Worm (Caenorhabditis elegans) whole organism, L3 larva: ENCODE data around the gene yap-1.

Experiments
- ZK546.5 ChIP-seq: sonication (generic microtip); optimal IDR thresholded peaks from 2 replicates; lab custom pipeline; 2017; ENCODE audit warnings: missing biosample characterization, missing genetic modification characterization
- aly-2 ChIP-seq: fragments of 150-350 bp; optimal IDR thresholded peaks from 2 replicates; lab custom pipeline; 2014; ENCODE audit warnings: missing biosample characterization, missing genetic modification characterization
- ama-1 ChIP-seq: fragments of 150-350 bp; optimal IDR thresholded peaks from 2 replicates; lab custom pipeline; 2018
- ceh-16 ChIP-seq: sonication (generic microtip); optimal IDR thresholded peaks from 2 replicates; lab custom pipeline; 2017; ENCODE audit warnings: missing biosample characterization, missing genetic modification characterization
- ceh-28 ChIP-seq: fragments of 150-350 bp; optimal IDR thresholded peaks from 2 replicates; lab custom pipeline; 2014; ENCODE audit warnings: missing biosample characterization, missing genetic modification reagents, missing genetic modification characterization
- ceh-82 ChIP-seq: fragments of 150-350 bp; optimal IDR thresholded peaks from 2 replicates; lab custom pipeline; 2014; ENCODE audit warnings: missing biosample characterization, missing genetic modification characterization
- ceh-9 ChIP-seq: sonication (generic microtip); optimal IDR thresholded peaks from 2 replicates; lab custom pipeline; 2018; ENCODE audit warnings: missing biosample characterization, missing genetic modification characterization
- egl-27 ChIP-seq: sonication (generic microtip); optimal IDR thresholded peaks from 4 replicates; lab custom pipeline; 2017; ENCODE audit warnings: missing biosample characterization, missing genetic modification reagents, missing genetic modification characterization
- elt-2 ChIP-seq: sonication (generic microtip); optimal IDR thresholded peaks from 2 replicates; lab custom pipeline; 2016; ENCODE audit warnings: missing genetic modification reagents, mild to moderate bottlenecking, missing genetic modification characterization, missing compliant biosample characterization
- fkh-2 ChIP-seq: fragments of 150-350 bp; optimal IDR thresholded peaks from 2 replicates; lab custom pipeline; 2014; ENCODE audit warnings: missing biosample characterization, missing genetic modification reagents, missing genetic modification characterization
- fos-1 ChIP-seq: fragments of 150-350 bp; optimal IDR thresholded peaks from 2 replicates; lab custom pipeline; 2014; ENCODE audit warnings: missing biosample characterization, missing genetic modification characterization
- hmg-11 ChIP-seq: sonication (generic microtip); optimal IDR thresholded peaks from 2 replicates; lab custom pipeline; 2016; ENCODE audit warnings: missing genetic modification characterization, missing compliant biosample characterization
- lin-15B ChIP-seq: fragments of 150-350 bp; optimal IDR thresholded peaks from 2 replicates; lab custom pipeline; 2014; ENCODE audit warnings: missing biosample characterization, missing genetic modification characterization
- lsy-12 ChIP-seq: sonication (generic microtip); optimal IDR thresholded peaks from 2 replicates; lab custom pipeline; 2016; ENCODE audit warnings: mild to moderate bottlenecking, missing genetic modification characterization, missing compliant biosample characterization
- mdl-1 ChIP-seq: fragments of 150-350 bp; optimal IDR thresholded peaks from 2 replicates; lab custom pipeline; 2014; ENCODE audit warnings: missing biosample characterization, missing genetic modification characterization
- nfya-1 ChIP-seq: sonication (generic microtip); optimal IDR thresholded peaks from 2 replicates; lab custom pipeline; 2017; ENCODE audit warnings: missing genetic modification characterization, mild to moderate bottlenecking, missing compliant biosample characterization, antibody characterized with exemption, moderate library complexity; ENCODE audit not compliant: insufficient read depth
- nhr-11 ChIP-seq: fragments of 150-350 bp; optimal IDR thresholded peaks from 2 replicates; lab custom pipeline; 2014; ENCODE audit warnings: missing biosample characterization, missing genetic modification characterization
- nhr-23 ChIP-seq: fragments of 150-350 bp; optimal IDR thresholded peaks from 2 replicates; lab custom pipeline; 2014; ENCODE audit warnings: missing biosample characterization, missing genetic modification reagents, missing genetic modification characterization
- nhr-237 ChIP-seq: fragments of 150-350 bp; optimal IDR thresholded peaks from 2 replicates; lab custom pipeline; 2014; ENCODE audit warnings: missing biosample characterization, missing genetic modification characterization
- nhr-28 ChIP-seq: fragments of 150-350 bp; optimal IDR thresholded peaks from 2 replicates; lab custom pipeline; 2014; ENCODE audit warnings: missing biosample characterization, missing genetic modification characterization
- nhr-43 ChIP-seq: sonication (generic microtip); optimal IDR thresholded peaks from 2 replicates; lab custom pipeline; 2016; ENCODE audit warnings: mild to moderate bottlenecking, missing genetic modification characterization, missing compliant biosample characterization; ENCODE audit not compliant: poor library complexity, severe bottlenecking
- nhr-67 ChIP-seq: fragments of 150-350 bp; optimal IDR thresholded peaks from 2 replicates; lab custom pipeline; 2014; ENCODE audit warnings: missing biosample characterization, missing genetic modification characterization
- nhr-76 ChIP-seq: fragments of 150-350 bp; sonication (generic microtip); optimal IDR thresholded peaks from 5 replicates; lab custom pipeline; 2014; ENCODE audit warnings: missing biosample characterization, missing genetic modification characterization
- nhr-77 ChIP-seq: fragments of 150-350 bp; optimal IDR thresholded peaks from 2 replicates; lab custom pipeline; 2014; ENCODE audit warnings: missing biosample characterization, missing genetic modification characterization
- pha-4 ChIP-seq: fragments of 150-350 bp; optimal IDR thresholded peaks from 2 replicates; lab custom pipeline; 2014; ENCODE audit warnings: missing biosample characterization, missing genetic modification reagents, missing genetic modification characterization
- pqm-1 ChIP-seq: fragments of 150-350 bp; optimal IDR thresholded peaks from 2 replicates; lab custom pipeline; 2017; ENCODE audit warnings: missing biosample characterization, missing genetic modification characterization, inconsistent platforms
- sea-2 ChIP-seq: fragments of 150-350 bp; sonication (generic microtip); optimal IDR thresholded peaks from 4 replicates; lab custom pipeline; 2014; ENCODE audit warnings: missing biosample characterization, missing genetic modification reagents, missing genetic modification characterization
- skn-1 ChIP-seq: fragments of 150-350 bp; optimal IDR thresholded peaks from 2 replicates; lab custom pipeline; 2014; ENCODE audit warnings: missing biosample characterization, missing genetic modification characterization
- snpc-4 ChIP-seq: fragments of 150-350 bp; optimal IDR thresholded peaks from 2 replicates; lab custom pipeline; 2014; ENCODE audit warnings: missing biosample characterization, missing genetic modification characterization
- tbx-2 ChIP-seq: sonication (generic microtip); optimal IDR thresholded peaks from 2 replicates; lab custom pipeline; 2016; ENCODE audit warnings: mild to moderate bottlenecking, missing genetic modification characterization, missing compliant biosample characterization
- unc-39 ChIP-seq: sonication (generic microtip); optimal IDR thresholded peaks from 4 replicates; lab custom pipeline; 2017; ENCODE audit warnings: missing biosample characterization, missing genetic modification characterization
- zag-1 ChIP-seq: fragments of 150-350 bp; optimal IDR thresholded peaks from 2 replicates; lab custom pipeline; 2014; ENCODE audit warnings: missing biosample characterization, missing genetic modification characterization
- ztf-4 ChIP-seq: fragments of 150-350 bp; optimal IDR thresholded peaks from 2 replicates; lab custom pipeline; 2014; ENCODE audit warnings: missing biosample characterization, missing genetic modification characterization

Gene yap-1

ce11 chrX:10711769-10712168, 20.0 kb downstream of the yap-1 start, which contains the start of gene rhgf-1:
TSS of gene rhgf-1 (minus strand) at chrX:10711869.
- TF ChIP-seq zag-1 (tag; lab: Kevin White, UChicago) (no peak), fos-1 (tag; lab: Kevin White, UChicago) (no peak), ceh-82 (tag; lab: Kevin White, UChicago) (no peak), elt-2 (tag; lab: Kevin White, UChicago) (no peak), ceh-16 (no peak), nfya-1 (tag; lab: Kevin White, UChicago) (no peak), nhr-28 (tag; lab: Kevin White, UChicago) (no peak), ama-1 (lab: Kevin White, UChicago) (no peak)

- no peak for TF ChIP-seq nhr-76 (tag; lab: Kevin White, UChicago)
- no peak for TF ChIP-seq nhr-67 (tag; lab: Kevin White, UChicago)
- TF ChIP-seq unc-39 (tag; lab: Kevin White, UChicago): no peak
- TF ChIP-seq egl-27 (tag; lab: Kevin White, UChicago): no peak
- TF ChIP-seq pha-4 (tag; lab: Kevin White, UChicago): no peak
- no peak for TF ChIP-seq snpc-4 (tag; lab: Kevin White, UChicago)
- no peak for TF ChIP-seq ZK546.5 (tag; lab: Kevin White, UChicago)
- TF ChIP-seq fos-1 (tag; lab: Kevin White, UChicago): no peak
- TF ChIP-seq fkh-2 (tag; lab: Kevin White, UChicago): no peak
- TF ChIP-seq tbx-2 (tag; lab: Kevin White, UChicago): no peak
- TF ChIP-seq ceh-82 (tag; lab: Kevin White, UChicago): no peak
- TF ChIP-seq lin-15B: no peak
- no peak for TF ChIP-seq nhr-28 (tag; lab: Kevin White, UChicago)
- no peak for TF ChIP-seq nhr-23
Measured at ce11 chrX:10717019-10717418, 25.3 kb downstream of the yap-1 start, which contains the start of gene T01C1.4. TSS of gene T01C1.4 (minus strand) at chrX:10717119.

DNA sequence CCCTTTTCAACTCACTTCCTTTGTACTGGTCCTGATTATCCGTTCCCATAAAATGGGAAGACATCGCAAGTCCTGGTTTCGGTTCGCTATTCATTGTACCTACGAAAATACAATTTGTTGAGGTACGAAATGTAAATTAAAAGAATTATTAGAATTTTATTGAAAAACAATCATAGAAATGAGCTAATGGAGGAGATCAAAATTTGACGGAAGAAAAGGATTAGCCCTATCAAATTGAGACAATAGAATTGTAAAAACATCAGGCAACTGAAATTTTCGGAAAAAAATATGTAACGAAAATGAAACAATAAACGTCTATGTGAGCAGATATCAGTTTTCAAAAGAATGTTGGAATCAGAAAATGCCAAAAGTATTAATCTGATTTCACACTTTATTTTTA, 30.2 kb downstream of the yap-1 start, which contains the start of gene mbr-1:
Gene mbr-1, minus strand, starts transcription at position 101 of the 400 bp plus-strand sequence.
- TF ChIP-seq zag-1 (tag; lab: Kevin White, UChicago): no peak
- TF ChIP-seq nhr-28 (tag; lab: Kevin White, UChicago): no peak
- TF ChIP-seq nhr-23: no peak
- no peak for TF ChIP-seq snpc-4 (tag; lab: Kevin White, UChicago)
- no peak for TF ChIP-seq hmg-11
- no peak for TF ChIP-seq lsy-12 (tag; lab: Kevin White, UChicago)
- TF ChIP-seq nhr-43 (tag; lab: Kevin White, UChicago): no peak
- no peak for TF ChIP-seq ceh-28 (tag; lab: Kevin White, UChicago)
- no peak for TF ChIP-seq mdl-1
- TF ChIP-seq aly-2 (tag; lab: Kevin White, UChicago): no peak
- no peak for TF ChIP-seq sea-2 (GFP tag; lab: Kevin White, UChicago)
- no peak for TF ChIP-seq lin-15B
- no peak for TF ChIP-seq pqm-1
- no peak for TF ChIP-seq pha-4 (tag; lab: Kevin White, UChicago)
- no peak for TF ChIP-seq nhr-237 (tag; lab: Kevin White, UChicago)
- no peak for TF ChIP-seq nhr-11 (tag; lab: Kevin White, UChicago)
- no peak for TF ChIP-seq ceh-9 (tag; lab: Kevin White, UChicago)
- TF ChIP-seq unc-39 (tag; lab: Kevin White, UChicago): no peak
- TF ChIP-seq, all 47 proteins: peak for 0

DNA sequence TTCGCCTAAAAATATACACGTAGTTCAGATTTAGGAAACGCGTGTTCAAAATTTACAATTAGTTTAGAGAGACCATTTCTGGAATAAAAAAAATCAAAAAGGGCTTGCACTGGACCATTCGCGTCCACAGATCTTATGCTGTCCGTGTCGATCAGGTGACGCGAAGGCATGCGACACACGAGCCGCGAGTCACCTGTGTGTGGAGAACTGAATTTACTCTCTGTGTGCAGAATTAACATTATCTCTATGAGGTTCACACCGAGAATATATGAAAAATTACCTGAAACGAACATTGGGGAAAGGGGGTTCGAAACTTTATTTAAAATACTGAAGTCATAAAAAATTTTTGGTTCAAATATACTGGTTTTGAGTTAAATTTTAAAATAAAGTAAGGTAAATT, 36.0 kb downstream of the yap-1 start:
- no peak for TF ChIP-seq nhr-77 (tag; lab: Kevin White, UChicago)
- no peak for TF ChIP-seq skn-1
- TF ChIP-seq ztf-4: no peak
- TF ChIP-seq ceh-28 (tag; lab: Kevin White, UChicago): no peak
- TF ChIP-seq mdl-1: no peak

ce11 chrX:10731837-10732236, 40.1 kb downstream of the yap-1 start:
- TF ChIP-seq nfya-1 (tag; lab: Kevin White, UChicago): peak; percentile 22
- peak; percentile 46 for TF ChIP-seq elt-2 (tag; lab: Kevin White, UChicago)
- no peak for TF ChIP-seq lsy-12 (tag; lab: Kevin White, UChicago)
- no peak for TF ChIP-seq nhr-43 (tag; lab: Kevin White, UChicago)
- TF ChIP-seq lin-15B: no peak
